Worm (Caenorhabditis elegans): Measurements from ENCODE around the gene M05D6.8.

The M05D6.8 gene

DNA sequence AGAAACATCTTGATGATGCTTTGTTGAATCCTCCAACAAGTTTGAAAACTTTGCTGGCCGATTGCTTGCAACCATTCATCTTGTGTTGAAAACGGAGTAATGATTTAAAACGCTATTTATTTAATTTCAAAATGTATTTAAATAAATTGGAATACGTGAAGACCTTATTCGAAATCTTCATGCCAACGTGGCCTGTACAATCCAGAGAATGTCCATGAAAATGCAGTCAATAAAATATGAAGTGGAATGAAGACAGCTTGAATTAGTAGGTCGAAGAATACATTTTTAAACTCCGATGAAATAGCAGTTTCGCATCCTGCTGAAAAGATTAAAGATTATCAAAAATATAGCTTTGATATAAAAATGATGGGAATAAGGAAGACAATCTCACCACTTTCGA, 16.5 kb downstream of the M05D6.8 start, which contains the start of gene F22B5.5:
F22B5.5 (minus strand) TSS at position 101 of the 400 bp plus-strand sequence.
- TF ChIP-seq ceh-28 (tag; optimal IDR thresholded peaks at IDR 0.05) (no peak), mxl-2 (GFP tag; conservative IDR thresholded peaks at IDR 0.05) (no peak), snpc-4 (tag; optimal IDR thresholded peaks at IDR 0.05) (no peak), ceh-20 (GFP tag; IDR thresholded peaks at IDR 0.05) (no peak), duxl-1 (tag; optimal IDR thresholded peaks at IDR 0.05; ENCODE audit: poor library complexity) (no peak), sdz-12 (GFP tag; optimal IDR thresholded peaks at IDR 0.05) (no peak), ZK546.5 (tag; optimal IDR thresholded peaks at IDR 0.05) (no peak)

DNA sequence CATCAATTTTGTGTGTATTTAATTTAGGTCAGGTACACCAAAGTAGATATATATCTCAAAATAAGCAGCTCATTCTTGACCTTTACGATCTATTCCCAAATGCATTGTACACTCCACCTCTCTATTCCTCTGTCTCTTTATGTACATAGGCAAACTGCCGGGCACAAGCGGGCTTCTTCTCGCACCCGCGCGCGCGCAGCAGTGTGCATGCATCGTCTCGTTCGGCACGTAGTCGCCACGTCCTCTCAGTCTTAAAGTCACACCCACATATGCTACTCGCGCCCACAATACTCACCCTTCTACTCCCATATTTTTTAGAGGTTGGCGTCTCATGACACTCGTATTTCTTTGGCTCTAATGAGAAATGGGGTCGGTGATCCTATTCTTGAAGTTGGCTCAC, 19.6 kb downstream of the M05D6.8 start:
- peak; percentile 18 for TF ChIP-seq mep-1 (tag; optimal IDR thresholded peaks at IDR 0.05)
- no peak for TF ChIP-seq zip-2 (tag; optimal IDR thresholded peaks at IDR 0.05)
- no peak for TF ChIP-seq ztf-7 (tag; optimal IDR thresholded peaks at IDR 0.05)
- TF ChIP-seq unc-130 (GFP tag; optimal IDR thresholded peaks at IDR 0.05), result no peak
- peak; percentile 32; the same call in 1 of the 2 replicates for TF ChIP-seq set-16 (GFP tag; IDR thresholded peaks at IDR 0.05)
- no peak for TF ChIP-seq daf-16 (GFP tag; optimal IDR thresholded peaks at IDR 0.05)
- no peak for TF ChIP-seq daf-16 (tag; optimal IDR thresholded peaks at IDR 0.05)
- no peak for TF ChIP-seq nhr-41 (GFP tag; IDR thresholded peaks at IDR 0.05)
- no peak for TF ChIP-seq egl-27 (tag; optimal IDR thresholded peaks at IDR 0.05)
- TF ChIP-seq hlh-30 (tag; optimal IDR thresholded peaks at IDR 0.05; ENCODE audit: insufficient read depth), result peak; percentile 32
- peak; percentile 100 for TF ChIP-seq aha-1 (tag)
- no peak for TF ChIP-seq Y75B8A.6 (GFP tag; IDR thresholded peaks at IDR 0.05)
- TF ChIP-seq tra-1 (GFP tag; IDR thresholded peaks at IDR 0.05), result 0 out of 2 replicates have a peak, but pooled peaks have one; percentile 13
- peak; percentile 34; the same call in 1 of the 2 replicates for TF ChIP-seq egl-43 (GFP tag; IDR thresholded peaks at IDR 0.05)
- TF ChIP-seq hif-1 (tag; optimal IDR thresholded peaks at IDR 0.05), result peak; percentile 94 to 99
- no peak for TF ChIP-seq nhr-237 (tag; optimal IDR thresholded peaks at IDR 0.05)
- no peak for TF ChIP-seq lim-7 (GFP tag; IDR thresholded peaks at IDR 0.05)
- TF ChIP-seq spr-3 (GFP tag; optimal IDR thresholded peaks at IDR 0.05), result no peak
- no peak for TF ChIP-seq ceh-20 (GFP tag; IDR thresholded peaks at IDR 0.05)

- TF ChIP-seq tag-97 (GFP tag; IDR thresholded peaks at IDR 0.05) (no peak), lin-38 (GFP tag; IDR thresholded peaks at IDR 0.05) (no peak), hif-1 (tag; optimal IDR thresholded peaks at IDR 0.05) (peak in 1 of 2 experiments; percentile 40), mxl-3 (GFP tag; optimal IDR thresholded peaks at IDR 0.05) (peak; percentile 2), unc-62 (GFP tag; optimal IDR thresholded peaks at IDR 0.05 in 1 of 2) (peak in 1 of 2 experiments; percentile 51), unc-62 (tag; optimal IDR thresholded peaks at IDR 0.05) (no peak)
Observed at ce11 chrII:8450750-8451149, 20.3 kb downstream of the M05D6.8 start.

DNA sequence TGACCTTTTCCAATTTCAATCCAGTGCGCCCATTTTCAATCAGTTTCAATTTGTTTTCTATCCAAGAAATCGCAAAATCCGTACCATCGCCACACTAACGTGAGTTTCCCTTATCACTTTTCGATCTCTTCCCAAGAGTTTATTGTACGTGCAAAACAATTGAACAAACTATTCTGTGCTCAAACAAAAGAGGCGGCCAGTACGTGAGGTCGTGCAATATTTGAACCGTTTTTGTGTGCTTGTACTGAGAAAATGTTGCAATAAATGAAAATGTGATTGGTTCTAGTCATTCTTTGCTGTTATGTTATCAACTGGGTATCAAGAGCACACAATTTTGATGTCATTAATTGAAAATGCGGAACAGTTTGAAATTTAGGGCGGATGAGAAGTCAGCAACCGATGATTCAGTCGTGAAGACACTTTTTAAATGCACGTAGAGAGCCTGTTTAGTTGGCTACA, 21.4 kb downstream of the M05D6.8 start, which contains the start of gene F22B5.4:
F22B5.4 (plus strand) TSS at position 51 of the 459 bp plus-strand sequence.
- TF ChIP-seq pqm-1 (tag; optimal IDR thresholded peaks at IDR 0.05), result peak; percentile 27
- TF ChIP-seq gei-8 (GFP tag; optimal IDR thresholded peaks at IDR 0.05), result no peak
- TF ChIP-seq lin-29 (GFP tag; IDR thresholded peaks at IDR 0.05), result no peak
- TF ChIP-seq daf-12 (tag; optimal IDR thresholded peaks at IDR 0.05), result no peak
- peak in 1 of 2 experiments; percentile 48 for TF ChIP-seq hif-1 (tag; optimal IDR thresholded peaks at IDR 0.05)
- TF ChIP-seq nhr-6 (tag; optimal IDR thresholded peaks at IDR 0.05), result no peak
- TF ChIP-seq ZK546.5 (tag; optimal IDR thresholded peaks at IDR 0.05), result no peak
- TF ChIP-seq fos-1 (tag; optimal IDR thresholded peaks at IDR 0.05), result no peak
- TF ChIP-seq spr-1 (tag; optimal IDR thresholded peaks at IDR 0.05), result no peak
- peak; percentile 64 for TF ChIP-seq nhr-28 (tag; optimal IDR thresholded peaks at IDR 0.05)
- TF ChIP-seq Y48G9A.11 (GFP tag; IDR thresholded peaks at IDR 0.05), result no peak
- TF ChIP-seq Y75B8A.6 (GFP tag; IDR thresholded peaks at IDR 0.05), result no peak
- TF ChIP-seq T20F7.1 (GFP tag; optimal IDR thresholded peaks at IDR 0.05), result no peak
- no peak for TF ChIP-seq nhr-102 (tag; optimal IDR thresholded peaks at IDR 0.05)
- no peak for TF ChIP-seq ceh-20 (GFP tag; IDR thresholded peaks at IDR 0.05)
- no peak for TF ChIP-seq mdl-1 (tag; optimal IDR thresholded peaks at IDR 0.05)
- TF ChIP-seq nhr-111 (GFP tag; optimal IDR thresholded peaks at IDR 0.05), result no peak
- TF ChIP-seq saeg-2 (GFP tag; IDR thresholded peaks at IDR 0.05), result no peak
- TF ChIP-seq Y105C5A.15 (GFP tag; IDR thresholded peaks at IDR 0.05), result no peak
- peak; percentile 34; the same call in 1 of the 2 replicates for TF ChIP-seq dmd-6 (GFP tag; IDR thresholded peaks at IDR 0.05)

Measured in whole organism, L4 larva.